Fruit fly (Drosophila melanogaster) whole organism, embryonic: Measurements from ENCODE around the gene CG15337.

ENCODE experiments used
- Antp ChIP-seq: fragments of 200-800 bp; sonication (Bioruptor generic); optimal IDR thresholded peaks from 3 replicates; lab custom pipeline; 2016; ENCODE audit warnings: missing biosample characterization, missing genetic modification characterization
- CG10147 ChIP-seq: fragments of 200-800 bp; sonication (Bioruptor generic); optimal IDR thresholded peaks from 2 replicates; lab custom pipeline; 2019; ENCODE audit warnings: missing biosample characterization, mild to moderate bottlenecking, missing genetic modification characterization, moderate library complexity
- CG10654 ChIP-seq: fragments of 200-800 bp; sonication (Bioruptor generic); optimal IDR thresholded peaks from 2 replicates; lab custom pipeline; 2016; ENCODE audit warnings: missing biosample characterization, missing genetic modification characterization
- CG10959 ChIP-seq: fragments of 200-800 bp; sonication (Bioruptor generic); IDR thresholded peaks from 2 replicates; pipeline ENCODE4 v1.3.6; 2022; ENCODE audit warnings: missing biosample characterization, missing genetic modification characterization
- CG11247 ChIP-seq: fragments of 200-800 bp; sonication (Bioruptor generic); IDR thresholded peaks from 2 replicates; pipeline ENCODE4 v1.3.6; 2022; ENCODE audit warnings: missing biosample characterization, missing genetic modification characterization
- CG12104 ChIP-seq: fragments of 200-800 bp; sonication (Bioruptor generic); optimal IDR thresholded peaks from 3 replicates; lab custom pipeline; 2016; ENCODE audit warnings: missing biosample characterization, missing genetic modification characterization
- CG14441 ChIP-seq: fragments of 200-800 bp; sonication (Bioruptor generic); IDR thresholded peaks from 2 replicates; pipeline ENCODE4 v1.3.6; 2022; ENCODE audit warnings: missing biosample characterization, missing genetic modification characterization
- CG15696 ChIP-seq: fragments of 200-800 bp; sonication (Bioruptor generic); optimal IDR thresholded peaks from 2 replicates; lab custom pipeline; 2019; ENCODE audit warnings: missing biosample characterization, mild to moderate bottlenecking, missing genetic modification characterization, moderate library complexity
- CG16813 ChIP-seq: fragments of 200-800 bp; sonication (Bioruptor generic); IDR thresholded peaks from 3 replicates; pipeline ENCODE4 v1.3.6; 2022; ENCODE audit warnings: missing biosample characterization, missing genetic modification characterization; ENCODE audit not compliant: partially characterized antibody
- CG17568 ChIP-seq: fragments of 200-800 bp; sonication (Bioruptor generic); optimal IDR thresholded peaks from 2 replicates; lab custom pipeline; 2018; ENCODE audit warnings: missing biosample characterization, mild to moderate bottlenecking, missing genetic modification characterization, moderate library complexity
- CG30403 ChIP-seq: fragments of 200-800 bp; sonication (Bioruptor generic); optimal IDR thresholded peaks from 3 replicates; lab custom pipeline; 2016; ENCODE audit warnings: missing biosample characterization, missing genetic modification characterization
- CG32532 ChIP-seq: fragments of 200-800 bp; sonication (Bioruptor generic); IDR thresholded peaks from 2 replicates; pipeline ENCODE4 v1.3.6; 2022; ENCODE audit warnings: missing biosample characterization, missing genetic modification characterization
- CG34224 ChIP-seq: fragments of 200-800 bp; sonication (Bioruptor generic); IDR thresholded peaks from 3 replicates; pipeline ENCODE4 v1.3.6; 2022; ENCODE audit warnings: missing biosample characterization, missing genetic modification characterization; ENCODE audit not compliant: partially characterized antibody
- CG6689 ChIP-seq: fragments of 200-800 bp; sonication (Bioruptor generic); IDR thresholded peaks from 2 replicates; pipeline ENCODE4 v1.3.6; 2022; ENCODE audit warnings: missing biosample characterization, missing genetic modification characterization
- CG7963 ChIP-seq: fragments of 200-800 bp; sonication (Bioruptor generic); IDR thresholded peaks from 3 replicates; pipeline ENCODE4 v1.3.6; 2022; ENCODE audit warnings: missing biosample characterization, missing genetic modification characterization; ENCODE audit not compliant: partially characterized antibody
- D ChIP-seq, 2 experiments: fragments of 200-800 bp in 1 of 2; fragments of >200 bp in 1 of 2; sonication (Bioruptor generic) in 1 of 2; optimal IDR thresholded peaks; 2 replicates in 1 of 2; 3 replicates in 1 of 2; lab custom pipeline; 2017; ENCODE audit warnings: mild to moderate bottlenecking in 1 of 2, missing biosample characterization in 1 of 2, missing genetic modification characterization in 1 of 2, missing genetic modification reagents in 1 of 2
- Drgx ChIP-seq: fragments of 200-800 bp; sonication (Bioruptor generic); IDR thresholded peaks from 2 replicates; pipeline ENCODE4 v1.3.6; 2022; ENCODE audit warnings: missing biosample characterization, missing genetic modification characterization
- ERR ChIP-seq: fragments of 200-800 bp; sonication (Bioruptor generic); optimal IDR thresholded peaks from 2 replicates; lab custom pipeline; 2016; ENCODE audit warnings: missing biosample characterization, missing genetic modification characterization
- Hsf ChIP-seq: fragments of 200-800 bp; sonication (Bioruptor generic); optimal IDR thresholded peaks from 3 replicates; lab custom pipeline; 2016; ENCODE audit warnings: missing biosample characterization, missing genetic modification characterization
- Lpt ChIP-seq: fragments of >200 bp; optimal IDR thresholded peaks from 2 replicates; lab custom pipeline; 2018; ENCODE audit warnings: missing biosample characterization, missing genetic modification characterization
- NC2β ChIP-seq: fragments of 200-800 bp; sonication (Bioruptor generic); optimal IDR thresholded peaks from 2 replicates; lab custom pipeline; 2016; ENCODE audit warnings: missing biosample characterization, missing genetic modification characterization
- NK7.1 ChIP-seq: fragments of 200-800 bp; sonication (Bioruptor generic); optimal IDR thresholded peaks from 3 replicates; lab custom pipeline; 2016; ENCODE audit warnings: missing biosample characterization, missing genetic modification characterization
- Pdp1 ChIP-seq, 2 experiments: fragments of 200-800 bp; sonication (Bioruptor generic); optimal IDR thresholded peaks; 3 replicates each; lab custom pipeline; 2016; ENCODE audit warnings: missing biosample characterization in 2 of 2, missing genetic modification characterization in 2 of 2, mild to moderate bottlenecking in 1 of 2, moderate library complexity in 1 of 2
- Taf1 ChIP-seq: fragments of 200-800 bp; sonication (Bioruptor generic); IDR thresholded peaks from 2 replicates; pipeline ENCODE4 v1.3.6; 2022; ENCODE audit warnings: missing biosample characterization, missing genetic modification characterization
- Trl ChIP-seq, 3 experiments: fragments of >200 bp in 2 of 3; fragments of 200-800 bp in 1 of 3; sonication (Bioruptor generic) in 1 of 3; optimal IDR thresholded peaks; 2 replicates in 1 of 3; 3 replicates in 2 of 3; lab custom pipeline; 2016 to 2017; ENCODE audit warnings: missing biosample characterization in 1 of 3, missing genetic modification characterization in 1 of 3
- Xbp1 ChIP-seq: fragments of 200-800 bp; sonication (Bioruptor generic); optimal IDR thresholded peaks from 3 replicates; lab custom pipeline; 2016; ENCODE audit warnings: missing biosample characterization, mild to moderate bottlenecking, missing genetic modification characterization
- al ChIP-seq: fragments of 200-800 bp; sonication (Bioruptor generic); IDR thresholded peaks from 2 replicates; pipeline ENCODE4 v1.3.6; 2022; ENCODE audit warnings: missing biosample characterization, missing genetic modification characterization
- chinmo ChIP-seq: fragments of 200-800 bp; sonication (Bioruptor generic); IDR thresholded peaks from 4 replicates; pipeline ENCODE4 v1.3.6; 2022; ENCODE audit warnings: missing biosample characterization, missing genetic modification characterization; ENCODE audit not compliant: partially characterized antibody
- crol ChIP-seq: fragments of 200-800 bp; sonication (Bioruptor generic); IDR thresholded peaks from 2 replicates; pipeline ENCODE4 v1.3.6; 2022; ENCODE audit warnings: missing biosample characterization, missing genetic modification characterization
- dan ChIP-seq: fragments of 200-800 bp; sonication (Bioruptor generic); IDR thresholded peaks from 2 replicates; pipeline ENCODE4 v1.3.6; 2022; ENCODE audit warnings: missing biosample characterization, missing genetic modification characterization
- dysf ChIP-seq: fragments of 200-800 bp; sonication (Bioruptor generic); IDR thresholded peaks from 3 replicates; pipeline ENCODE4 v1.3.6; 2022; ENCODE audit warnings: missing biosample characterization, missing genetic modification characterization
- ewg ChIP-seq: fragments of 200-800 bp; sonication (Bioruptor generic); optimal IDR thresholded peaks from 3 replicates; lab custom pipeline; 2017; ENCODE audit warnings: mild to moderate bottlenecking, missing biosample characterization, missing genetic modification reagents, missing genetic modification characterization
- fd64A ChIP-seq: fragments of 200-800 bp; sonication (Bioruptor generic); optimal IDR thresholded peaks from 3 replicates; lab custom pipeline; 2018; ENCODE audit warnings: missing biosample characterization, mild to moderate bottlenecking, missing genetic modification characterization
- h ChIP-seq: fragments of >200 bp; optimal IDR thresholded peaks from 2 replicates; lab custom pipeline; 2017
- hkb ChIP-seq, 2 experiments: fragments of 200-800 bp in 1 of 2; fragments of >200 bp in 1 of 2; sonication (Bioruptor generic) in 1 of 2; IDR thresholded peaks in 1 of 2; optimal IDR thresholded peaks in 1 of 2; 2 replicates each; pipeline versions ENCODE4 v1.3.6 to Lab custom; 2017 to 2022; ENCODE audit warnings: missing biosample characterization in 1 of 2, missing genetic modification characterization in 1 of 2
- nerfin-1 ChIP-seq: fragments of 200-800 bp; sonication (Bioruptor generic); optimal IDR thresholded peaks from 3 replicates; lab custom pipeline; 2019; ENCODE audit warnings: missing biosample characterization, mild to moderate bottlenecking, missing genetic modification characterization, moderate library complexity
- pan ChIP-seq, 4 experiments: fragments of >200 bp in 3 of 4; fragments of 200-800 bp in 1 of 4; sonication (Bioruptor generic) in 1 of 4; optimal IDR thresholded peaks in 3 of 4; IDR thresholded peaks in 1 of 4; 2 replicates each; pipeline versions ENCODE4 v1.3.6 to Lab custom; 2017 to 2022; ENCODE audit warnings: missing biosample characterization in 2 of 4, missing genetic modification characterization in 2 of 4, mixed read lengths in 1 of 4
- peb ChIP-seq: fragments of 200-800 bp; sonication (Bioruptor generic); IDR thresholded peaks from 2 replicates; pipeline ENCODE4 v1.3.6; 2022; ENCODE audit warnings: missing biosample characterization, missing genetic modification characterization
- slbo ChIP-seq: fragments of 200-800 bp; sonication (Bioruptor generic); IDR thresholded peaks from 2 replicates; pipeline ENCODE4 v1.3.6; 2022; ENCODE audit warnings: missing biosample characterization, missing genetic modification characterization
- sob ChIP-seq: fragments of 200-800 bp; sonication (Bioruptor generic); IDR thresholded peaks from 2 replicates; pipeline ENCODE4 v1.3.6; 2022; ENCODE audit warnings: missing biosample characterization, missing genetic modification characterization
- tin ChIP-seq: fragments of 200-800 bp; sonication (Bioruptor generic); optimal IDR thresholded peaks from 3 replicates; lab custom pipeline; 2016; ENCODE audit warnings: missing biosample characterization, missing genetic modification characterization
- ttk ChIP-seq: fragments of 200-800 bp; sonication (Bioruptor generic); IDR thresholded peaks from 2 replicates; pipeline ENCODE4 v2.1.2; 2022; ENCODE audit warnings: missing biosample characterization, missing genetic modification characterization
- vfl ChIP-seq: fragments of 200-800 bp; sonication (Bioruptor generic); optimal IDR thresholded peaks from 2 replicates; lab custom pipeline; 2016; ENCODE audit warnings: missing biosample characterization, missing genetic modification characterization

Gene CG15337

dm6 chrX:8114476-8115342 lies 45.1 kb upstream of the CG15337 start (continued):
- TF ChIP-seq hkb (optimal IDR thresholded peaks at IDR 0.05; lab: Kevin White, UChicago) (no peak), hkb (GFP tag; IDR thresholded peaks at IDR 0.05; lab: Robert Waterston, UW) (peak; percentile 62; the same call in 1 of the 2 replicates), fd64A (GFP tag; lab: Kevin White, UChicago) (no peak), CG34224 (no peak), crol (GFP tag; lab: Robert Waterston, UW) (peak; percentile 68), CG17568 (peak; percentile 57), NC2β (peak; percentile 29), chinmo (GFP tag; lab: Robert Waterston, UW) (0 out of 4 replicates have a peak, but pooled peaks have one; percentile 40), CG10147 (peak; percentile 58), peb (GFP tag; lab: Robert Waterston, UW) (0 out of 2 replicates have a peak, but pooled peaks have one; percentile 18), pan (optimal IDR thresholded peaks at IDR 0.05; lab: Kevin White, UChicago) (no peak), pan (GFP tag; optimal IDR thresholded peaks at IDR 0.05 in 1 of 2, IDR thresholded peaks at IDR 0.05 in 1 of 2) (peak in 1 of 2 experiments; percentile 73), h (lab: Kevin White, UChicago) (no peak), NK7.1 (GFP tag; lab: Kevin White, UChicago) (peak; percentile 30), dan (GFP tag; lab: Robert Waterston, UW) (no peak), CG16813 (GFP tag; lab: Robert Waterston, UW) (no peak), CG30403 (GFP tag; lab: Kevin White, UChicago) (peak; percentile 57), CG12104 (peak; percentile 42), Taf1 (no peak), CG32532 (peak; percentile 70; the same call in 1 of the 2 replicates), al (GFP tag; lab: Robert Waterston, UW) (peak; percentile 57), CG11247 (0 out of 2 replicates have a peak, but pooled peaks have one; percentile 32), CG15696 (peak; percentile 15), tin (GFP tag; lab: Kevin White, UChicago) (peak; percentile 20), Hsf (peak; percentile 71), D (optimal IDR thresholded peaks at IDR 0.05; lab: Kevin White, UChicago) (no peak), D (GFP tag; optimal IDR thresholded peaks at IDR 0.05; lab: Kevin White, UChicago) (peak; percentile 21), Pdp1 (GFP tag; optimal IDR thresholded peaks at IDR 0.05; lab: Kevin White, UChicago) (no peak), CG6689 (GFP tag; lab: Robert Waterston, UW) (peak; percentile 42), ewg (GFP tag; lab: Kevin White, UChicago) (no peak), CG10654 (GFP tag; lab: Kevin White, UChicago) (peak; percentile 42), ERR (no peak), sob (GFP tag; lab: Robert Waterston, UW) (peak; percentile 62), Drgx (peak; percentile 9; the same call in 1 of the 2 replicates), ttk (GFP tag; lab: Robert Waterston, UW) (no peak), dysf (GFP tag; lab: Robert Waterston, UW) (peak; percentile 73), CG14441 (GFP tag; lab: Robert Waterston, UW) (peak; percentile 61), CG10959 (GFP tag; lab: Robert Waterston, UW) (no peak), vfl (GFP tag; lab: Kevin White, UChicago) (peak; percentile 64), Xbp1 (GFP tag; lab: Kevin White, UChicago) (peak; percentile 62)

- no peak for TF ChIP-seq Lpt
- TF ChIP-seq Pdp1 (GFP tag; optimal IDR thresholded peaks at IDR 0.05; lab: Kevin White, UChicago), result peak in 1 of 2 experiments; percentile 95
- TF ChIP-seq nerfin-1, result peak; percentile 13
- peak in 1 of 2 experiments; percentile 57 for TF ChIP-seq Trl (optimal IDR thresholded peaks at IDR 0.05; lab: Kevin White, UChicago)
- TF ChIP-seq Trl (GFP tag; optimal IDR thresholded peaks at IDR 0.05; lab: Kevin White, UChicago), result no peak
- TF ChIP-seq Antp (GFP tag; lab: Kevin White, UChicago), result no peak
- TF ChIP-seq CG7963, result no peak
- TF ChIP-seq slbo, result 0 out of 2 replicates have a peak, but pooled peaks have one; percentile 0
Observed at dm6 chrX:8115343-8115676, 44.5 kb upstream of the CG15337 start.
